Worm (Caenorhabditis elegans) whole organism, L4 larva: ENCODE measurements around the gene sma-2.
A peak's percentile ranks its signal among the peaks of the same experiment; 100 is the strongest.

ENCODE experiments used
- F10B5.3 ChIP-seq: sonication (generic microtip); optimal IDR thresholded peaks from 2 replicates; lab custom pipeline; 2016; ENCODE audit warnings: mild to moderate bottlenecking, missing genetic modification characterization, missing compliant biosample characterization
- F26F4.8 ChIP-seq: fragments of 200-800 bp; sonication (Bioruptor generic); conservative IDR thresholded peaks from 2 replicates; pipeline ENCODE4 v1.3.6; 2022; ENCODE audit warnings: missing genetic modification characterization, missing compliant biosample characterization
- F44E2.7 ChIP-seq: fragments of 200-800 bp; sonication (Bioruptor generic); IDR thresholded peaks from 2 replicates; pipeline ENCODE4 v2.1.2; 2022; ENCODE audit warnings: missing genetic modification characterization, missing compliant biosample characterization
- F49E8.2 ChIP-seq: sonication (generic microtip); optimal IDR thresholded peaks from 2 replicates; lab custom pipeline; 2016; ENCODE audit warnings: missing compliant biosample characterization, mild to moderate bottlenecking, missing genetic modification characterization, borderline replicate concordance
- Y105C5A.15 ChIP-seq: fragments of 200-800 bp; sonication (Bioruptor generic); IDR thresholded peaks from 2 replicates; pipeline ENCODE4 v1.3.6; 2022; ENCODE audit warnings: missing genetic modification characterization, missing compliant biosample characterization
- Y75B8A.6 ChIP-seq: fragments of 200-800 bp; sonication (Bioruptor generic); IDR thresholded peaks from 2 replicates; pipeline ENCODE4 v1.3.6; 2022; ENCODE audit warnings: missing genetic modification reagents, missing genetic modification characterization, missing compliant biosample characterization
- aha-1 ChIP-seq: fragments of 150-350 bp; peaks from one replicate; lab custom pipeline; 2014; ENCODE audit warnings: missing biosample characterization, missing genetic modification characterization
- arid-1 ChIP-seq: fragments of 200-800 bp; sonication (Bioruptor generic); conservative IDR thresholded peaks from 2 replicates; pipeline ENCODE4 v1.3.6; 2022; ENCODE audit warnings: missing genetic modification reagents, missing genetic modification characterization, missing compliant biosample characterization
- ceh-62 ChIP-seq: sonication (generic microtip); optimal IDR thresholded peaks from 2 replicates; lab custom pipeline; 2017; ENCODE audit warnings: missing biosample characterization, missing genetic modification characterization
- ceh-82 ChIP-seq: sonication (generic microtip); optimal IDR thresholded peaks from 2 replicates; lab custom pipeline; 2017; ENCODE audit warnings: missing biosample characterization, missing genetic modification characterization
- ces-1 ChIP-seq: fragments of 150-350 bp; sonication (generic microtip); optimal IDR thresholded peaks from 4 replicates; lab custom pipeline; 2014; ENCODE audit warnings: missing biosample characterization, missing genetic modification reagents, missing genetic modification characterization
- cey-2 ChIP-seq: sonication (generic microtip); optimal IDR thresholded peaks from 3 replicates; lab custom pipeline; 2017; ENCODE audit warnings: missing genetic modification characterization, mild to moderate bottlenecking, missing compliant biosample characterization, antibody characterized with exemption, borderline replicate concordance; ENCODE audit not compliant: insufficient read depth
- daf-12 ChIP-seq: fragments of 150-350 bp; optimal IDR thresholded peaks from 2 replicates; lab custom pipeline; 2014; ENCODE audit warnings: missing biosample characterization, missing genetic modification reagents, missing genetic modification characterization
- dmd-6 ChIP-seq: fragments of 200-800 bp; sonication (Bioruptor generic); IDR thresholded peaks from 2 replicates; pipeline ENCODE4 v1.3.6; 2022; ENCODE audit warnings: missing genetic modification reagents, missing genetic modification characterization, missing compliant biosample characterization
- dmd-8 ChIP-seq: fragments of 200-800 bp; sonication (Bioruptor generic); IDR thresholded peaks from 2 replicates; pipeline ENCODE4 v1.3.6; 2022; ENCODE audit warnings: missing genetic modification characterization, missing compliant biosample characterization
- fkh-10 ChIP-seq: fragments of 150-350 bp; optimal IDR thresholded peaks from 2 replicates; lab custom pipeline; 2014; ENCODE audit warnings: missing biosample characterization, missing genetic modification reagents, missing genetic modification characterization
- hlh-11 ChIP-seq: fragments of 200-800 bp; sonication (Bioruptor generic); optimal IDR thresholded peaks from 2 replicates; lab custom pipeline; 2018; ENCODE audit warnings: mild to moderate bottlenecking, missing genetic modification characterization, missing compliant biosample characterization
- hmg-1.1 ChIP-seq: fragments of 200-800 bp; sonication (Bioruptor generic); IDR thresholded peaks from 2 replicates; pipeline ENCODE4 v1.3.6; 2022; ENCODE audit warnings: missing genetic modification reagents, missing genetic modification characterization, missing compliant biosample characterization
- lin-38 ChIP-seq: fragments of 200-800 bp; sonication (Bioruptor generic); IDR thresholded peaks from 2 replicates; pipeline ENCODE4 v1.3.6; 2022; ENCODE audit warnings: missing genetic modification reagents, missing genetic modification characterization, missing compliant biosample characterization
- lir-3 ChIP-seq: sonication (generic microtip); optimal IDR thresholded peaks from 2 replicates; lab custom pipeline; 2016; ENCODE audit warnings: mild to moderate bottlenecking, missing genetic modification characterization, missing compliant biosample characterization
- madf-5 ChIP-seq, 2 experiments: fragments of 200-800 bp; sonication (Bioruptor generic); IDR thresholded peaks; 2 replicates each; pipeline ENCODE4 v1.3.6; 2022; ENCODE audit warnings: missing compliant biosample characterization in 2 of 2, missing genetic modification characterization in 2 of 2
- mxl-3 ChIP-seq: fragments of 200-800 bp; sonication (Bioruptor generic); optimal IDR thresholded peaks from 2 replicates; lab custom pipeline; 2018; ENCODE audit warnings: mild to moderate bottlenecking, missing genetic modification characterization, missing compliant biosample characterization
- nhr-11 ChIP-seq: fragments of 150-350 bp; optimal IDR thresholded peaks from 2 replicates; lab custom pipeline; 2014; ENCODE audit warnings: missing biosample characterization, missing genetic modification characterization
- nhr-25 ChIP-seq: sonication (generic microtip); optimal IDR thresholded peaks from 2 replicates; lab custom pipeline; 2017; ENCODE audit warnings: missing genetic modification characterization, mild to moderate bottlenecking, missing compliant biosample characterization, antibody characterized with exemption, moderate library complexity, borderline replicate concordance; ENCODE audit not compliant: insufficient read depth
- nhr-28 ChIP-seq: fragments of 150-350 bp; optimal IDR thresholded peaks from 2 replicates; lab custom pipeline; 2014; ENCODE audit warnings: missing biosample characterization, missing genetic modification characterization
- nhr-42 ChIP-seq: fragments of 200-800 bp; sonication (Bioruptor generic); IDR thresholded peaks from 2 replicates; pipeline ENCODE4 v1.3.6; 2022; ENCODE audit warnings: missing genetic modification characterization, missing compliant biosample characterization
- nhr-48 ChIP-seq: sonication (generic microtip); optimal IDR thresholded peaks from 2 replicates; lab custom pipeline; 2016; ENCODE audit warnings: mild to moderate bottlenecking, missing genetic modification characterization, missing compliant biosample characterization
- nhr-6 ChIP-seq: fragments of 150-350 bp; optimal IDR thresholded peaks from 2 replicates; lab custom pipeline; 2014; ENCODE audit warnings: missing biosample characterization, missing genetic modification characterization
- nhr-77 ChIP-seq: fragments of 150-350 bp; optimal IDR thresholded peaks from 2 replicates; lab custom pipeline; 2014; ENCODE audit warnings: missing biosample characterization, missing genetic modification characterization
- pqm-1 ChIP-seq: sonication (generic microtip); optimal IDR thresholded peaks from 2 replicates; lab custom pipeline; 2017; ENCODE audit warnings: missing biosample characterization, missing genetic modification characterization
- rbr-2 ChIP-seq: sonication (generic microtip); optimal IDR thresholded peaks from 2 replicates; lab custom pipeline; 2016; ENCODE audit warnings: missing genotype, missing genetic modification characterization, missing compliant biosample characterization
- set-16 ChIP-seq: fragments of 200-800 bp; sonication (Bioruptor generic); IDR thresholded peaks from 2 replicates; pipeline ENCODE4 v1.3.6; 2022; ENCODE audit warnings: missing genetic modification reagents, missing genetic modification characterization, missing compliant biosample characterization
- skn-1 ChIP-seq: fragments of 150-350 bp; optimal IDR thresholded peaks from 2 replicates; lab custom pipeline; 2014; ENCODE audit warnings: missing biosample characterization, missing genetic modification characterization
- snpc-4 ChIP-seq: fragments of 150-350 bp; optimal IDR thresholded peaks from 2 replicates; lab custom pipeline; 2014; ENCODE audit warnings: missing biosample characterization, missing genetic modification characterization
- spr-3 ChIP-seq: fragments of 200-800 bp; sonication (Bioruptor generic); optimal IDR thresholded peaks from 2 replicates; lab custom pipeline; 2018; ENCODE audit warnings: mild to moderate bottlenecking, missing genetic modification characterization, missing compliant biosample characterization
- tra-1 ChIP-seq: fragments of 200-800 bp; sonication (Bioruptor generic); IDR thresholded peaks from 2 replicates; pipeline ENCODE4 v1.3.6; 2022; ENCODE audit warnings: missing genetic modification reagents, missing genetic modification characterization, missing compliant biosample characterization
- unc-62 ChIP-seq, 3 experiments: fragments of 150-350 bp in 1 of 3; sonication (generic microtip); optimal IDR thresholded peaks in 2 of 3; peaks in 1 of 3; 1 replicate in 1 of 3; 2 replicates in 2 of 3; lab custom pipeline; 2014 to 2017; ENCODE audit warnings: missing biosample characterization in 3 of 3, missing genetic modification characterization in 3 of 3, missing genetic modification reagents in 3 of 3, missing genotype in 1 of 3
- zag-1 ChIP-seq: fragments of 150-350 bp; optimal IDR thresholded peaks from 2 replicates; lab custom pipeline; 2014; ENCODE audit warnings: missing biosample characterization, missing genetic modification characterization
- zfp-2 ChIP-seq: sonication (generic microtip); optimal IDR thresholded peaks from 2 replicates; lab custom pipeline; 2016; ENCODE audit warnings: mild to moderate bottlenecking, missing genetic modification characterization, missing compliant biosample characterization
- zip-11 ChIP-seq: fragments of 200-800 bp; sonication (Bioruptor generic); IDR thresholded peaks from 2 replicates; pipeline ENCODE4 v1.3.6; 2022; ENCODE audit warnings: missing genetic modification characterization, missing compliant biosample characterization

The sma-2 gene

DNA sequence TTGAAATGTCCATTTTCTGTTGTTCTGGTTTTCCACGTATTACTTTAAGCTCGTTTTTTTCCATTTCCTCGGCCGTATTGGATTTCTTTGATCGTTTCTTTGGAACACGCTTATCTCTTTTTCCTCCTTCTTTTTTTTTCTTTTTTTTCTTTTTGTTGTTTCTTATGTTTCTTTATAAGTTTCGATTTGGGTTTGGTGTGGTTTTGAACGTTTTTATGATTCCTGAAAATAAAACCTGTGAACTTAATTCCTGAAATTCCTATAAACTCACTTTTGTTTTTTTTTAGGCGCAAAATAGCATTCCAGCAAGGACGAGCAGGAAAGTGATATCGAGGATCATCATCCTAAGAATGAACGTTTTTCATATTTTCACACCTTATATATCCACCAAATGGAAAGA lies 21.7 kb downstream of the sma-2 start, which contains the start of gene K02D10.2:
Gene K02D10.2 (minus strand): TSS at position 101 of the 400 bp plus-strand sequence.
- TF ChIP-seq mxl-3 (GFP tag; lab: Kevin White, UChicago), result no peak
- TF ChIP-seq ceh-62 (tag; lab: Kevin White, UChicago), result no peak
- no peak for TF ChIP-seq fkh-10 (GFP tag; lab: Kevin White, UChicago)
- TF ChIP-seq arid-1 (GFP tag; lab: Robert Waterston, UW), result no peak
- no peak for TF ChIP-seq rbr-2 (tag; lab: Kevin White, UChicago)

DNA sequence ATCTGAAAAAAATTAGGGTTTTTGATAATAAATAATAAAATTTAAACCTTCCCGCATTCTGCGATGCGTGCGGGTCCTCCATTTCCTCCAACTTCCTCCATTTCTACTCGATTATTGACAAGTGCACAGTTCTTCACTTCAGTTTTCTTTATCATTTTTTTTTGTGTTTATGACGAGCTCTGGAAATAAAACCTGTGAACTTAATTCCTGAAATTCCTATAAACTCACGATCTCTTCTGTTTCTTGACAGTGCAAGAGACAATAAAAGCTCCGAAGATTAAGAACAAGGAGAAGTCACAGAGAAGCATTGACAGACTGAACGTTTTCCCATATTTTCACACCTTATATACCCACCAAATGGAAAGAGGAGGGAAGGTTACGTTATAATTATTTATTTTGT lies 22.4 kb downstream of the sma-2 start, which contains the start of gene K02D10.3:
Gene K02D10.3 (minus strand): TSS at position 101 of the 400 bp plus-strand sequence.
- TF ChIP-seq pqm-1, result no peak
- TF ChIP-seq hmg-1.1 (GFP tag; lab: Robert Waterston, UW), result no peak
- TF ChIP-seq set-16 (GFP tag; lab: Robert Waterston, UW), result no peak
- no peak for TF ChIP-seq nhr-42 (GFP tag; lab: Robert Waterston, UW)
- TF ChIP-seq skn-1 (tag; lab: Kevin White, UChicago), result no peak
- no peak for TF ChIP-seq lir-3
- TF ChIP-seq nhr-28 (tag; lab: Kevin White, UChicago), result no peak
- TF ChIP-seq zip-11 (GFP tag; lab: Robert Waterston, UW), result no peak
- no peak for TF ChIP-seq ces-1 (GFP tag; lab: Kevin White, UChicago)
- no peak for TF ChIP-seq tra-1 (GFP tag; lab: Robert Waterston, UW)
- TF ChIP-seq zfp-2 (tag; lab: Kevin White, UChicago), result no peak
- no peak for TF ChIP-seq snpc-4 (tag; lab: Kevin White, UChicago)
- no peak for TF ChIP-seq nhr-6 (tag; lab: Kevin White, UChicago)
- no peak for TF ChIP-seq F44E2.7 (GFP tag; lab: Robert Waterston, UW)
- TF ChIP-seq cey-2 (tag; lab: Kevin White, UChicago), result no peak

DNA sequence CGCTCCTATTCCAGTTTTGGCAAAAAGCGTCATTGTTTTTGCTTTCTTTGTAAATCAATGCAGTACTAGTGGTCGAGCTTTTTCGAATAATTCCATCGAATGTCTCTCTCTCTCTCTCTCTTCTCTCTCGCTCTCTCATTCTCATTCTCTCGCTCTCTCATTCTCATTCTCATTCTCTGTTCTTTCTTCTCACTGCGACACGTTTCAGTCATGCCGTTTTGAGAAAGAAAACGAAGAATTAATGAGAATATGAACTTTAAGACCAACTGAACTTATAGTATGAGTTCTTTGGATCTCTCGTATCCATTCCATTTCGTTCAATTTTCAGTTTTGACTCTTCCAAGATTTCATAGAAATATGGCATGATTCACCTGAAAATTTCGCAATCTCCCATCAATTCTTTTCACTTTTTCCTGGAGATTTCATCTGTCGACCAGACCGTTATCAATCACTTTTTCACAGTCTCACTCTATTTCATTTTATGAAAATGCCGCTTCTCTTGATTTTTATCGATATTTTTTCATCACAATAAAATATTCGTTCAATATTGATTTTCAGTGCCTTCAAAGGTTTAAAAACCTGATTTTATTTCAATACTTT lies 23.0 kb downstream of the sma-2 start:
- TF ChIP-seq arid-1 (GFP tag; lab: Robert Waterston, UW) (no peak), aha-1 (tag; lab: Kevin White, UChicago) (peak; percentile 28), mxl-3 (GFP tag; lab: Kevin White, UChicago) (peak; percentile 85), hlh-11 (tag; lab: Kevin White, UChicago) (peak; percentile 48), zag-1 (tag; lab: Kevin White, UChicago) (no peak), nhr-48 (tag; lab: Kevin White, UChicago) (peak; percentile 10), nhr-11 (tag; lab: Kevin White, UChicago) (peak; percentile 5), dmd-6 (GFP tag; lab: Robert Waterston, UW) (peak; percentile 21; the same call in 1 of the 2 replicates)

- TF ChIP-seq unc-62 (GFP tag; optimal IDR thresholded peaks at IDR 0.05 in 1 of 2; lab: Kevin White, UChicago) (peak in 1 of 2 experiments; percentile 91), unc-62 (tag; optimal IDR thresholded peaks at IDR 0.05; lab: Kevin White, UChicago) (no peak), aha-1 (tag; lab: Kevin White, UChicago) (peak; percentile 81), nhr-77 (tag; lab: Kevin White, UChicago) (no peak), F49E8.2 (tag; lab: Kevin White, UChicago) (no peak)
Measured at ce11 chrIII:8773375-8773774, 23.9 kb downstream of the sma-2 start.

ce11 chrIII:8775953-8776352 lies 26.5 kb downstream of the sma-2 start, which contains the start of gene snap-29:
Gene snap-29 (plus strand): TSS chrIII:8776253.
- TF ChIP-seq lin-38, result no peak
- no peak for TF ChIP-seq dmd-6 (GFP tag; lab: Robert Waterston, UW)
- no peak for TF ChIP-seq dmd-8 (GFP tag; lab: Robert Waterston, UW)
- TF ChIP-seq daf-12 (tag; lab: Kevin White, UChicago), result no peak
- no peak for TF ChIP-seq ceh-82
- TF ChIP-seq F26F4.8 (GFP tag; lab: Robert Waterston, UW), result no peak
- no peak for TF ChIP-seq spr-3
- no peak for TF ChIP-seq madf-5 (GFP tag; IDR thresholded peaks at IDR 0.05; lab: Robert Waterston, UW)
- no peak for TF ChIP-seq nhr-25 (tag; lab: Kevin White, UChicago)
- TF ChIP-seq Y75B8A.6 (GFP tag; lab: Robert Waterston, UW), result no peak
- no peak for TF ChIP-seq F10B5.3 (tag; lab: Kevin White, UChicago)
- no peak for TF ChIP-seq Y105C5A.15 (GFP tag; lab: Robert Waterston, UW)
